Fruit fly (Drosophila melanogaster): ENCODE data around the gene nub.

dm6 chr2L:12542018-12542417 lies 45.4 kb upstream of the nub start:
- TF ChIP-seq CG13204 (GFP tag; optimal IDR thresholded peaks at IDR 0.05) (no peak), CG10348 (GFP tag; IDR thresholded peaks at IDR 0.05) (no peak), Ets98B (GFP tag; IDR thresholded peaks at IDR 0.05) (no peak), fd96Ca (GFP tag; IDR thresholded peaks at IDR 0.05) (no peak)
